Worm (Caenorhabditis elegans) whole organism, late embryonic: ENCODE measurements around the gene Y116A8A.2.

Experiments used
- F13H6.1 ChIP-seq: sonication (generic microtip); optimal IDR thresholded peaks from 2 replicates; lab custom pipeline; 2016; ENCODE audit warnings: missing genetic modification characterization, missing compliant biosample characterization
- K09A11.1 ChIP-seq: sonication (generic microtip); optimal IDR thresholded peaks from 2 replicates; lab custom pipeline; 2017; ENCODE audit warnings: antibody characterized with exemption, mild to moderate bottlenecking, missing genetic modification characterization, missing compliant biosample characterization; ENCODE audit not compliant: insufficient read depth
- T23F11.4 ChIP-seq: fragments of 200-800 bp; sonication (Bioruptor generic); optimal IDR thresholded peaks from 2 replicates; lab custom pipeline; 2018; ENCODE audit warnings: mild to moderate bottlenecking, missing genetic modification characterization, missing compliant biosample characterization
- ceh-14 ChIP-seq: sonication (generic microtip); optimal IDR thresholded peaks from 2 replicates; lab custom pipeline; 2016; ENCODE audit warnings: missing genotype, missing genetic modification characterization, missing compliant biosample characterization
- ceh-19 ChIP-seq: fragments of 200-800 bp; sonication (Bioruptor generic); optimal IDR thresholded peaks from 2 replicates; lab custom pipeline; 2018; ENCODE audit warnings: mild to moderate bottlenecking, missing genetic modification characterization, missing compliant biosample characterization
- ceh-2 ChIP-seq: sonication (generic microtip); optimal IDR thresholded peaks from 2 replicates; lab custom pipeline; 2016; ENCODE audit warnings: missing genotype, missing genetic modification characterization, missing compliant biosample characterization
- ceh-22 ChIP-seq: sonication (generic microtip); optimal IDR thresholded peaks from 2 replicates; lab custom pipeline; 2017; ENCODE audit warnings: missing biosample characterization, missing genetic modification characterization
- ceh-31 ChIP-seq: sonication (generic microtip); optimal IDR thresholded peaks from 2 replicates; lab custom pipeline; 2016; ENCODE audit warnings: missing genetic modification characterization, missing compliant biosample characterization
- ceh-6 ChIP-seq: fragments of 200-800 bp; sonication (Bioruptor generic); optimal IDR thresholded peaks from 2 replicates; lab custom pipeline; 2018; ENCODE audit warnings: mild to moderate bottlenecking, missing genetic modification characterization, missing compliant biosample characterization
- che-1 ChIP-seq: sonication (generic microtip); optimal IDR thresholded peaks from 2 replicates; lab custom pipeline; 2016; ENCODE audit warnings: mild to moderate bottlenecking, missing genetic modification characterization, missing compliant biosample characterization
- elt-2 ChIP-seq: sonication (generic microtip); optimal IDR thresholded peaks from 2 replicates; lab custom pipeline; 2016; ENCODE audit warnings: missing genetic modification reagents, missing genetic modification characterization, missing compliant biosample characterization
- fkh-6 ChIP-seq: sonication (generic microtip); optimal IDR thresholded peaks from 2 replicates; lab custom pipeline; 2016; ENCODE audit warnings: missing genetic modification characterization, missing compliant biosample characterization
- hlh-13 ChIP-seq: fragments of 200-800 bp; sonication (Bioruptor generic); optimal IDR thresholded peaks from 2 replicates; lab custom pipeline; 2018; ENCODE audit warnings: mild to moderate bottlenecking, missing genetic modification characterization, missing compliant biosample characterization
- hlh-30 ChIP-seq: sonication (generic microtip); optimal IDR thresholded peaks from 2 replicates; lab custom pipeline; 2017; ENCODE audit warnings: antibody characterized with exemption, missing genetic modification characterization, missing compliant biosample characterization; ENCODE audit not compliant: insufficient read depth
- hlh-6 ChIP-seq: sonication (generic microtip); optimal IDR thresholded peaks from 2 replicates; lab custom pipeline; 2016; ENCODE audit warnings: missing genotype, missing genetic modification characterization, missing compliant biosample characterization
- nfya-1 ChIP-seq: sonication (generic microtip); optimal IDR thresholded peaks from 2 replicates; lab custom pipeline; 2017; ENCODE audit warnings: missing genetic modification characterization, mild to moderate bottlenecking, missing compliant biosample characterization, antibody characterized with exemption, moderate library complexity
- nhr-11 ChIP-seq: fragments of 150-350 bp; optimal IDR thresholded peaks from 2 replicates; lab custom pipeline; 2014; ENCODE audit warnings: missing biosample characterization, missing genetic modification characterization
- odd-2 ChIP-seq: sonication (generic microtip); optimal IDR thresholded peaks from 2 replicates; lab custom pipeline; 2017; ENCODE audit warnings: antibody characterized with exemption, mild to moderate bottlenecking, missing genetic modification characterization, missing compliant biosample characterization
- pha-2 ChIP-seq: sonication (generic microtip); optimal IDR thresholded peaks from 2 replicates; lab custom pipeline; 2017; ENCODE audit warnings: mild to moderate bottlenecking, missing genetic modification characterization, missing compliant biosample characterization
- pha-4 ChIP-seq: fragments of 150-350 bp; optimal IDR thresholded peaks from 2 replicates; lab custom pipeline; 2018; ENCODE audit warnings: missing biosample characterization, missing genetic modification reagents, missing genetic modification characterization
- pqm-1 ChIP-seq: sonication (generic microtip); optimal IDR thresholded peaks from 2 replicates; lab custom pipeline; 2016; ENCODE audit warnings: missing genetic modification characterization, missing compliant biosample characterization
- sdc-2 ChIP-seq: sonication (generic microtip); optimal IDR thresholded peaks from 2 replicates; lab custom pipeline; 2016; ENCODE audit warnings: missing genotype, missing genetic modification characterization, missing compliant biosample characterization
- sox-4 ChIP-seq: sonication (generic microtip); optimal IDR thresholded peaks from 2 replicates; lab custom pipeline; 2017; ENCODE audit warnings: mild to moderate bottlenecking, missing genetic modification characterization, inconsistent platforms, missing compliant biosample characterization
- syd-9 ChIP-seq: sonication (generic microtip); optimal IDR thresholded peaks from 2 replicates; lab custom pipeline; 2016; ENCODE audit warnings: mild to moderate bottlenecking, missing genetic modification characterization, moderate library complexity, missing compliant biosample characterization
- tbx-2 ChIP-seq: sonication (generic microtip); optimal IDR thresholded peaks from 2 replicates; lab custom pipeline; 2016; ENCODE audit warnings: missing genetic modification characterization, missing compliant biosample characterization
- unc-3 ChIP-seq, 2 experiments: fragments of 200-800 bp in 1 of 2; sonication (Bioruptor generic) in 1 of 2; sonication (generic microtip) in 1 of 2; conservative IDR thresholded peaks in 1 of 2; optimal IDR thresholded peaks in 1 of 2; 2 replicates each; pipeline versions ENCODE4 v1.3.6 to Lab custom; 2016 to 2022; ENCODE audit warnings: missing compliant biosample characterization in 2 of 2, missing genetic modification characterization in 2 of 2, missing genetic modification reagents in 1 of 2
- zip-5 ChIP-seq: sonication (generic microtip); optimal IDR thresholded peaks from 2 replicates; lab custom pipeline; 2016; ENCODE audit warnings: missing genetic modification characterization, missing compliant biosample characterization
- ztf-16 ChIP-seq: sonication (generic microtip); optimal IDR thresholded peaks from 2 replicates; lab custom pipeline; 2017; ENCODE audit warnings: missing genetic modification characterization, missing compliant biosample characterization

The Y116A8A.2 gene

DNA sequence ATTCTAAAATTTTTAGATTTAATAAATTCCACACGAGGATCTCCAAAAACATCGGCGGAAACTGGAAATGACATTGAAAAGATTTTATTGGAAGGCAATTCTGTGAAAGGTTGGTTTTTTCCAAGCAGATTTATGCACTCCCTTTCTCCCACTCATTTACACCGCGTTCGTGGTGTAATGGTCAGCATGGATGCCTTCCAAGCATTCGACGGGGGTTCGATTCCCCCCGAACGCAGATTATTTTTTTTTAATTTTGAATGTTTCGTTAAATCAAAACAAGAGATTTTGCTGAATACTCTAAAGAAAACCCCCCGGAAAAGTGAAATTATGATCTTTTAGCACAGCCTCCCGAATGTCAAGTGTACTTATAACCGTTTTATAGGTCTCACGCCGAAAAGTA, 37.8 kb downstream of the Y116A8A.2 start (continued):
- TF ChIP-seq ceh-22 (tag; lab: Kevin White, UChicago) (no peak), tbx-2 (tag; lab: Kevin White, UChicago) (peak; percentile 40), sdc-2 (tag; lab: Kevin White, UChicago) (peak; percentile 43), hlh-13 (peak; percentile 21), pha-4 (tag; lab: Kevin White, UChicago) (no peak), ztf-16 (tag; lab: Kevin White, UChicago) (peak; percentile 41), zip-5 (tag; lab: Kevin White, UChicago) (peak; percentile 21), F13H6.1 (tag; lab: Kevin White, UChicago) (peak; percentile 4), ceh-31 (peak; percentile 10), nhr-11 (no peak), ceh-2 (tag; lab: Kevin White, UChicago) (peak; percentile 34), sox-4 (tag; lab: Kevin White, UChicago) (peak; percentile 41), hlh-30 (no peak)

DNA sequence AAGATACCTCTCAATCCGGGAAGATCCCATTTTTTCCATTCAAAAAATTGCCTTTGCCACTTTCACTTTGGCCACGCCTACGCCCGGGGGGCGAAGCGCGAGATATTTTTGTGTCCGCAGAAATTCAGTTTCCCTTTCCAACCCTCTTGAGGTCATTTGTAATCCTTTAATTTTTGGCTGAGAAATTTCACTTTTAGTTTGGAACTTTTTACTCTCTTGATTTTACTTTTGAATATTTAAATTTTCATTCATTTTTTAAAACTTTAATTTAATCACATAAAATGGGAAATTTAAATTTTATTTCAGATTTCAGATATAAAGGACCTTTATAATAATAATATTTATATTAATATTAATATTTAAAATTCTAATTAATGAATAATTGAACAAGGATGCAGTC, 38.3 kb downstream of the Y116A8A.2 start, which contains the start of gene Y43D4A.5:
Gene Y43D4A.5, plus strand, starts transcription at position 301 of the 400 bp plus-strand sequence.
- TF ChIP-seq hlh-6 (tag; lab: Kevin White, UChicago) (no peak), elt-2 (tag; lab: Kevin White, UChicago) (no peak), zip-5 (tag; lab: Kevin White, UChicago) (no peak), che-1 (no peak), pqm-1 (tag; lab: Kevin White, UChicago) (no peak), fkh-6 (no peak), sox-4 (tag; lab: Kevin White, UChicago) (no peak), ceh-31 (no peak), ceh-19 (GFP tag; lab: Kevin White, UChicago) (no peak), ceh-14 (no peak), unc-3 (GFP tag; conservative IDR thresholded peaks at IDR 0.05; lab: Robert Waterston, UW) (no peak), unc-3 (tag; optimal IDR thresholded peaks at IDR 0.05; lab: Kevin White, UChicago) (no peak)

DNA sequence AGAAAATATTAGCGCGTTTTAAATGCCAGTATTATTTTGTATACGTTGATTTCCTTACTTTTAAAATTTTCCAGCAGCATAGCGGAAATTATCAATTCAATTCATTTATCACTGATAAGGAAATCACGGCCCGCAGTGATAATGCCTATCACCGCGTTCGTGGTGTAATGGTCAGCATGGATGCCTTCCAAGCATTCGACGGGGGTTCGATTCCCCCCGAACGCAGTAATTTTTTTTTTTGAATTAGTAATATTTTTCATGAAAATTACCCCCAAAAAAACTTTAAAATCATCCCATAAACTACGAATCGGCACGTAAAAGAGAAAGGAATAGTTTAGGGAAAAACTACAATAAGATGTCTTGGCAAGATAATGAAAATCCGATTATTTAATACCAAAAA, 38.7 kb downstream of the Y116A8A.2 start:
- TF ChIP-seq nfya-1 (tag; lab: Kevin White, UChicago) (no peak), pha-2 (tag; lab: Kevin White, UChicago) (no peak), T23F11.4 (GFP tag; lab: Kevin White, UChicago) (no peak), elt-2 (tag; lab: Kevin White, UChicago) (peak; percentile 90), ceh-6 (GFP tag; lab: Kevin White, UChicago) (no peak), odd-2 (no peak), syd-9 (tag; lab: Kevin White, UChicago) (no peak), K09A11.1 (no peak), che-1 (peak; percentile 23)
